Worm (Caenorhabditis elegans) whole organism, young adult: Measurements from ENCODE around the gene nhr-241.

Experiments
- F49E8.2 ChIP-seq: sonication (generic microtip); optimal IDR thresholded peaks from 3 replicates; lab custom pipeline; 2017; ENCODE audit warnings: missing genetic modification characterization, mild to moderate bottlenecking, missing compliant biosample characterization, antibody characterized with exemption, moderate library complexity; ENCODE audit not compliant: insufficient read depth
- egl-18 ChIP-seq: fragments of 200-800 bp; sonication (Bioruptor generic); IDR thresholded peaks from 2 replicates; pipeline ENCODE4 v1.3.6; 2022; ENCODE audit warnings: missing genetic modification reagents, missing genetic modification characterization, missing compliant biosample characterization
- ekl-4 ChIP-seq: fragments of 200-800 bp; sonication (Bioruptor generic); IDR thresholded peaks from 2 replicates; pipeline ENCODE4 v1.3.6; 2022; ENCODE audit warnings: missing genetic modification reagents, missing genetic modification characterization, missing compliant biosample characterization
- madf-3 ChIP-seq: fragments of 200-800 bp; sonication (Bioruptor generic); IDR thresholded peaks from 2 replicates; pipeline ENCODE4 v1.3.6; 2022; ENCODE audit warnings: missing genetic modification reagents, missing genetic modification characterization, missing compliant biosample characterization

DNA sequence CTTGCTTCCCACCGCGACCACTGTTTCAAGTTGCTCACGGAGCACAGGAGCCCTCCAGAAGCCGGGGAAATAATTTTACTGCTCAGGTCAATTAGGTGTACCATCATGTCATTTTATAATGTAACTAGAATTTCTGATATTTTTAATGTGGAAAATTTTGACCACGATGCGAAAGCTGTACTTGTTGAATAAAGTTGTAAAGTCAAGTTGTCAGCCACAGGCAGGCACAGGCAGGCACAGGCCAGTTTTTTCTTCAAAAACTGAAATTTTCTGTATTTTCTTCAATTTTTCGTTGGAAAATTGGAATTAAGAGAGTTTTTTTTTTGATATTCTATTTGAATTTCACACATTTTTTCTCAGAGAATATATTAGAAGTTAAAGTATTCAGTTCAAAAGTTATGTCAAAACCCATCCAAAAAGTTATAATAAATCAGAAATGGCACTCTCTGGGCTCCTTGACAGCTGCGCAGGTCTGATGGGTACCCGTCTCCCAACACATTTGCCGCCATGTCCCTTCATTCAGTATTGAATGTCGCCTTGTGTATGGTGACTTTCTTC is 6.9 kb downstream of the nhr-241 start, which contains the start of gene Y17D7C.1:
- no peak for TF ChIP-seq madf-3 (GFP tag; lab: Robert Waterston, UW)
- no peak for TF ChIP-seq egl-18
- no peak for TF ChIP-seq ekl-4
- TF ChIP-seq F49E8.2 (tag; lab: Kevin White, UChicago) = no peak
